Worm (Caenorhabditis elegans): ENCODE data around the gene arrd-17.

arrd-17 gene

ce11 chrIII:13625650-13626430 lies 4.8 kb downstream of the arrd-17 start (continued):
- TF ChIP-seq duxl-1 (tag; optimal IDR thresholded peaks at IDR 0.05; ENCODE audit: poor library complexity) = no peak
- no peak for TF ChIP-seq pha-4 (GFP tag; IDR thresholded peaks at IDR 0.05)
- no peak for TF ChIP-seq pha-4 (tag; optimal IDR thresholded peaks at IDR 0.05)
- TF ChIP-seq mxl-2 (GFP tag; conservative IDR thresholded peaks at IDR 0.05) = no peak
- peak; percentile 33; the same call in 1 of the 2 replicates for TF ChIP-seq php-3 (GFP tag; IDR thresholded peaks at IDR 0.05)
- no peak for TF ChIP-seq mdl-1 (tag; optimal IDR thresholded peaks at IDR 0.05)
- TF ChIP-seq dve-1 (tag; optimal IDR thresholded peaks at IDR 0.05; ENCODE audit: insufficient read depth) = peak; percentile 46
- no peak for TF ChIP-seq madf-5 (GFP tag; IDR thresholded peaks at IDR 0.05)
- no peak for TF ChIP-seq ceh-32 (tag; optimal IDR thresholded peaks at IDR 0.05; ENCODE audit: poor library complexity)
- TF ChIP-seq tag-97 (GFP tag; IDR thresholded peaks at IDR 0.05) = no peak
- TF ChIP-seq ZK546.5 (tag; optimal IDR thresholded peaks at IDR 0.05) = no peak
- 0 out of 2 replicates have a peak, but pooled peaks have one; percentile 12 for TF ChIP-seq saeg-2 (GFP tag; IDR thresholded peaks at IDR 0.05)
- TF ChIP-seq ztf-11 (tag; optimal IDR thresholded peaks at IDR 0.05) = no peak
- no peak for TF ChIP-seq Y5F2A.4 (GFP tag; optimal IDR thresholded peaks at IDR 0.05)
- TF ChIP-seq lin-38 (GFP tag; IDR thresholded peaks at IDR 0.05) = 0 out of 2 replicates have a peak, but pooled peaks have one; percentile 4
- TF ChIP-seq nhr-42 (GFP tag; IDR thresholded peaks at IDR 0.05) = no peak
- no peak for TF ChIP-seq lin-39 (tag; optimal IDR thresholded peaks at IDR 0.05)
- no peak for TF ChIP-seq F37D6.2 (tag; optimal IDR thresholded peaks at IDR 0.05)
- TF ChIP-seq fkh-10 (GFP tag; optimal IDR thresholded peaks at IDR 0.05) = no peak
- TF ChIP-seq zip-11 (GFP tag; IDR thresholded peaks at IDR 0.05) = no peak
- no peak for TF ChIP-seq dmd-8 (GFP tag; IDR thresholded peaks at IDR 0.05)
- no peak for TF ChIP-seq nhr-28 (tag; optimal IDR thresholded peaks at IDR 0.05)
- TF ChIP-seq dmd-9 (GFP tag; IDR thresholded peaks at IDR 0.05) = no peak
- TF ChIP-seq hlh-11 (tag; optimal IDR thresholded peaks at IDR 0.05) = no peak
- no peak for TF ChIP-seq daf-19 (GFP tag; conservative IDR thresholded peaks at IDR 0.05)
- no peak for TF ChIP-seq dmd-6 (GFP tag; IDR thresholded peaks at IDR 0.05)
- no peak for TF ChIP-seq F44E2.7 (GFP tag; IDR thresholded peaks at IDR 0.05)
- TF ChIP-seq nhr-111 (GFP tag; optimal IDR thresholded peaks at IDR 0.05) = no peak
- no peak for TF ChIP-seq arid-1 (GFP tag; conservative IDR thresholded peaks at IDR 0.05)
- TF ChIP-seq mxl-3 (GFP tag; optimal IDR thresholded peaks at IDR 0.05) = no peak
- TF ChIP-seq egl-27 (tag; optimal IDR thresholded peaks at IDR 0.05) = no peak
- no peak for TF ChIP-seq mdt-29 (GFP tag; IDR thresholded peaks at IDR 0.05)
- no peak for TF ChIP-seq ceh-44 (GFP tag; IDR thresholded peaks at IDR 0.05)
- no peak for TF ChIP-seq Y48G9A.11 (GFP tag; IDR thresholded peaks at IDR 0.05)
- peak; percentile 31 for TF ChIP-seq ceh-28 (tag; optimal IDR thresholded peaks at IDR 0.05)
- TF ChIP-seq F49E8.2 (tag; optimal IDR thresholded peaks at IDR 0.05; ENCODE audit: borderline replicate concordance) = no peak
- peak; percentile 25 for TF ChIP-seq ama-1 (optimal IDR thresholded peaks at IDR 0.05)
- TF ChIP-seq madf-9 (GFP tag; conservative IDR thresholded peaks at IDR 0.05) = no peak
- TF ChIP-seq daf-16 (GFP tag; optimal IDR thresholded peaks at IDR 0.05) = peak in 1 of 2 experiments; percentile 2
- TF ChIP-seq daf-16 (tag; optimal IDR thresholded peaks at IDR 0.05) = peak; percentile 50
- no peak for TF ChIP-seq Y75B8A.6 (GFP tag; IDR thresholded peaks at IDR 0.05)
- no peak for TF ChIP-seq lin-1 (GFP tag; IDR thresholded peaks at IDR 0.05)
- TF ChIP-seq cey-2 (tag; optimal IDR thresholded peaks at IDR 0.05; ENCODE audit: borderline replicate concordance, insufficient read depth) = no peak
- no peak for TF ChIP-seq lin-15B (tag; optimal IDR thresholded peaks at IDR 0.05)
- peak in 1 of 2 experiments; percentile 16 for TF ChIP-seq lsy-2 (tag; optimal IDR thresholded peaks at IDR 0.05)
- TF ChIP-seq sdz-12 (GFP tag; optimal IDR thresholded peaks at IDR 0.05) = no peak
- TF ChIP-seq gei-8 (GFP tag; optimal IDR thresholded peaks at IDR 0.05) = no peak
- peak; percentile 31 for TF ChIP-seq aha-1 (tag)
- no peak for TF ChIP-seq nhr-77 (tag; optimal IDR thresholded peaks at IDR 0.05)
- TF ChIP-seq attf-4 (tag; optimal IDR thresholded peaks at IDR 0.05) = no peak

All from whole organism, L4 larva.